Fruit fly (Drosophila melanogaster): Measurements from ENCODE around the gene usp.

DNA sequence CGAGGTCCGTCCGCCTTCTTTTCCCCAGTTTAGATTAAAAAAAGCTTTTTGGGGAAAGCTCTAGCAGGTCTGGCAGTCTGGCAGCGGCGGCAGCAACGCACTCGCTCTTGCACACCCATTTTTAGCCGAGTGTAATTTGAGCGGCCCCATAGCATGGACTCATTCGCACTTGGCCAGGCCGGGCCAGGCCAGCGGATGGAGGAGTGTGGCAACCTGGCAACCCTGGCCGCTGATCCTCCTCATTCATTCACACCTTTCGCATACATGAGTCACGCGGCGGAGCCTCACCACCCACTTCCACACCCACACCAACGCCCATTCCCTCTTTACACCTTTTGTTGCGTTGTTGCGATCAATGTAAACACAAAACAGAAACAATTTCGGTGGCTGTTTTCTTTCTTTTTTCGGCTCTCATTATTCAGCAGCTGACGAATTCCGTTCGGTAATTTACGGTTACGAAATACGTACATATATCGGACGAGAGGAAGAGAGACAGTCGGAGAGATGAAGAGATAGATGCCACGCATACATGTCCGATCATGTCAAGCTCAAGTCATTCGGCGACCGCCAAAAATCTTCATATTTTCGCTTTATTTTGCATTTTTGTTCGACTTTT lies 9.2 kb downstream of the usp start:
- TF ChIP-seq CG15336 (GFP tag; IDR thresholded peaks at IDR 0.05) (0 out of 2 replicates have a peak, but pooled peaks have one; percentile 10), dsx (GFP tag; optimal IDR thresholded peaks at IDR 0.05; ENCODE audit: poor library complexity, severe bottlenecking) (no peak), CG3032 (tag; optimal IDR thresholded peaks at IDR 0.05) (no peak), fkh (GFP tag; optimal IDR thresholded peaks at IDR 0.05) (peak; percentile 45), CG6854 (GFP tag; optimal IDR thresholded peaks at IDR 0.05) (no peak), CG6163 (GFP tag; IDR thresholded peaks at IDR 0.05) (no peak), Eip75B (GFP tag; optimal IDR thresholded peaks at IDR 0.05) (no peak), acj6 (GFP tag; optimal IDR thresholded peaks at IDR 0.05) (no peak), topi (GFP tag; optimal IDR thresholded peaks at IDR 0.05) (no peak), ss (GFP tag; optimal IDR thresholded peaks at IDR 0.05) (no peak), Ets21C (GFP tag; optimal IDR thresholded peaks at IDR 0.05) (no peak)
